Fruit fly (Drosophila melanogaster) whole organism, prepupa: Measurements from ENCODE around the gene rpr.

ENCODE experiments used
- CG10631 ChIP-seq: fragments of 200-800 bp; sonication (Bioruptor generic); optimal IDR thresholded peaks from 2 replicates; lab custom pipeline; 2016; ENCODE audit warnings: missing biosample characterization, missing genetic modification characterization
- CG34406 ChIP-seq: fragments of 200-800 bp; sonication (Bioruptor generic); optimal IDR thresholded peaks from 3 replicates; lab custom pipeline; 2016; ENCODE audit warnings: missing biosample characterization, missing genetic modification characterization
- salr ChIP-seq, 2 experiments: fragments of 200-800 bp; sonication (Bioruptor generic); optimal IDR thresholded peaks; 3 replicates each; lab custom pipeline; 2016 to 2018; ENCODE audit warnings: missing biosample characterization in 2 of 2, missing genetic modification characterization in 2 of 2, mild to moderate bottlenecking in 1 of 2

DNA sequence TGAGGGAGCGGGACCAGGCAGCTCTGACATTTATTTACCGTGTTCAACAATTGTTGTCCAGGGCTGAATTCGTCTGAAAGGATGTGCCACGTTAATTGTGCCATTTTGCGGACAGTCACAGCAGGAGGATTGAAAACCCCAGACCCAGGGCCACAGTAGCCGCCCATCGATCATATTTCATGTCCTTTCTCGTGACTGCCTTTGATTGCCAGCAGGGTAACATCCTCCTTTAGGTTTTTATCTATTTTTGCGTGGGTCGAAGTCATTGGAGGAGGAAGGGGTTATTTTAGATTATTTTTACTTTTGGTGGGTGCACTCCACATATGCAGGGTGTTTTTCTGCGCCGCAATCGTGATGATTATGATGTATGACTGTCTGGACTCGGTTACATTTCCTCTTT, 42.9 kb downstream of the rpr start:
- no peak for TF ChIP-seq CG10631
- TF ChIP-seq CG34406 (GFP tag; lab: Kevin White, UChicago), result no peak
- TF ChIP-seq salr (GFP tag; optimal IDR thresholded peaks at IDR 0.05; lab: Kevin White, UChicago), result no peak
